Worm (Caenorhabditis elegans) whole organism, late embryonic: Measurements from ENCODE around the gene T11G6.2.

ENCODE experiments used
- ceh-14 ChIP-seq: sonication (generic microtip); optimal IDR thresholded peaks from 2 replicates; lab custom pipeline; 2016; ENCODE audit warnings: missing genotype, missing genetic modification characterization, missing compliant biosample characterization
- dve-1 ChIP-seq: sonication (generic microtip); optimal IDR thresholded peaks from 2 replicates; lab custom pipeline; 2017; ENCODE audit warnings: antibody characterized with exemption, mild to moderate bottlenecking, missing genetic modification characterization, missing compliant biosample characterization
- hlh-30 ChIP-seq: sonication (generic microtip); optimal IDR thresholded peaks from 2 replicates; lab custom pipeline; 2017; ENCODE audit warnings: antibody characterized with exemption, missing genetic modification characterization, missing compliant biosample characterization; ENCODE audit not compliant: insufficient read depth
- odd-2 ChIP-seq: sonication (generic microtip); optimal IDR thresholded peaks from 2 replicates; lab custom pipeline; 2017; ENCODE audit warnings: antibody characterized with exemption, mild to moderate bottlenecking, missing genetic modification characterization, missing compliant biosample characterization
- pat-9 ChIP-seq: fragments of 200-800 bp; sonication (Bioruptor generic); optimal IDR thresholded peaks from 2 replicates; lab custom pipeline; 2018; ENCODE audit warnings: mild to moderate bottlenecking, missing genetic modification characterization, moderate library complexity, missing compliant biosample characterization
- pax-1 ChIP-seq: fragments of 150-350 bp; optimal IDR thresholded peaks from 2 replicates; lab custom pipeline; 2014; ENCODE audit warnings: missing biosample characterization, missing genetic modification characterization
- pha-4 ChIP-seq: fragments of 150-350 bp; optimal IDR thresholded peaks from 2 replicates; lab custom pipeline; 2018; ENCODE audit warnings: missing biosample characterization, missing genetic modification reagents, missing genetic modification characterization
- pqm-1 ChIP-seq: sonication (generic microtip); optimal IDR thresholded peaks from 2 replicates; lab custom pipeline; 2016; ENCODE audit warnings: missing genetic modification characterization, missing compliant biosample characterization
- ttx-3 ChIP-seq: sonication (generic microtip); optimal IDR thresholded peaks from 2 replicates; lab custom pipeline; 2016; ENCODE audit warnings: missing genetic modification reagents, missing genetic modification characterization, missing compliant biosample characterization
- unc-55 ChIP-seq: sonication (generic microtip); optimal IDR thresholded peaks from 2 replicates; lab custom pipeline; 2017; ENCODE audit warnings: missing biosample characterization, missing genetic modification reagents, missing genetic modification characterization

DNA sequence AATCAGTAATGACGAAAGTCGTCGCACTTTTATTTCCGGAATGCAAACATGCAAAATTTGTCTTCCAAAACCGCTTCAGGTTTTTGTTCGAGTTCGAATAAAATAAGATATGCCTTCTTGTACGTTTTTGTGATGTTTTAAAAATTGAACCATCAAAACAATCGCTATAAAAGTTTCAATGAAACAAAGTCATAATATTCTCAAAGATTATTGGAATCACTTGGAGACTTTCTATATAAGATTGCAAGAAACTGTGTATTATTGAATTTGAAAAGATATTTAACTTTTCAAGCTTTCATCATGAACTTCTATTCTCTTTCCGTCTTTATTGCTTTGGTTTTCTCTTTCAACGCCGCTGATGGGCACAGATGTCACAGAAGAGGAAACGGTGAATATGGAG lies 18.5 kb upstream of the T11G6.2 start, which contains the start of gene fipr-14:
- no peak for TF ChIP-seq ttx-3 (tag; lab: Kevin White, UChicago)
- no peak for TF ChIP-seq odd-2
- no peak for TF ChIP-seq pax-1
- TF ChIP-seq pat-9: no peak
- no peak for TF ChIP-seq dve-1 (tag; lab: Kevin White, UChicago)
- no peak for TF ChIP-seq pqm-1 (tag; lab: Kevin White, UChicago)
- TF ChIP-seq ceh-14 (tag; lab: Kevin White, UChicago): no peak
- no peak for TF ChIP-seq hlh-30 (tag; lab: Kevin White, UChicago)
- no peak for TF ChIP-seq pha-4 (tag; lab: Kevin White, UChicago)
- TF ChIP-seq unc-55: no peak
